Fruit fly (Drosophila melanogaster): ENCODE measurements around the gene CG3032.
A peak's percentile ranks its signal among the peaks of the same experiment; 100 is the strongest.

CG3032 gene

DNA sequence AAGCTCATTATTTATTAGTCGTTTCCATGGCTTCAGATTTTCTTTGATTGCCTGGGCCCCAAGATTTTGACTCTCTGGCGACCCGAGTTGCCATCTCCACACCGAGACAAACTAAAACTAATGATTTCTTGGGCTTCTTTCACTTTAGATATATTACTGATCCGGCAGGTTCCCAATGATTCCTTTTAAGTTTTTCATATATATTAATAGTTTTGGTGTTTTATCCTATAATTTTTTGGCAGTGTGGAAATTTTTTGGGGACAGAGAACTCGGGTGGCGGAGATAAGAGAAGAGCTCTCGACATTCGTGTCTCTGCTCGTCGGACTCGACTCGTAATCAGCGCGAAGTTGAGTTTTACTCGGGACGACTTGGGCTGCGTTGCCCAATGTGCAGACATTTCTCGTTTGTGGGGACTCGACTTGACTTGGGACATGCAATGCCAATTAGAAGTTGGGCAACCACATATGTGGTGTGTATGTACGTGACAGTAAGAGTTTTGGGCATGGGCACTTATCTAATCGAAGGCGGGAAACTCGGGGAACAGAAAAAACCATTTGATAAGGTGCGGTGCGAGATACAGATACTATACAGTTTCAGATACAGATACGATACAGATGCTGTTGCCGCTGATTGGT, 12.4 kb downstream of the CG3032 start:
- TF ChIP-seq Crg-1 (GFP tag; optimal IDR thresholded peaks at IDR 0.05) (no peak), CG12768 (GFP tag; optimal IDR thresholded peaks at IDR 0.05) (no peak), tj (GFP tag; optimal IDR thresholded peaks at IDR 0.05) (no peak), cic (GFP tag; optimal IDR thresholded peaks at IDR 0.05) (no peak), toe (GFP tag; optimal IDR thresholded peaks at IDR 0.05) (no peak), bab1 (GFP tag; optimal IDR thresholded peaks at IDR 0.05) (no peak), Clk (GFP tag; optimal IDR thresholded peaks at IDR 0.05) (no peak), CG11617 (GFP tag; optimal IDR thresholded peaks at IDR 0.05) (no peak), kay (GFP tag; ENCODE audit: borderline replicate concordance) (no peak), ovo (GFP tag; optimal IDR thresholded peaks at IDR 0.05) (no peak)

DNA sequence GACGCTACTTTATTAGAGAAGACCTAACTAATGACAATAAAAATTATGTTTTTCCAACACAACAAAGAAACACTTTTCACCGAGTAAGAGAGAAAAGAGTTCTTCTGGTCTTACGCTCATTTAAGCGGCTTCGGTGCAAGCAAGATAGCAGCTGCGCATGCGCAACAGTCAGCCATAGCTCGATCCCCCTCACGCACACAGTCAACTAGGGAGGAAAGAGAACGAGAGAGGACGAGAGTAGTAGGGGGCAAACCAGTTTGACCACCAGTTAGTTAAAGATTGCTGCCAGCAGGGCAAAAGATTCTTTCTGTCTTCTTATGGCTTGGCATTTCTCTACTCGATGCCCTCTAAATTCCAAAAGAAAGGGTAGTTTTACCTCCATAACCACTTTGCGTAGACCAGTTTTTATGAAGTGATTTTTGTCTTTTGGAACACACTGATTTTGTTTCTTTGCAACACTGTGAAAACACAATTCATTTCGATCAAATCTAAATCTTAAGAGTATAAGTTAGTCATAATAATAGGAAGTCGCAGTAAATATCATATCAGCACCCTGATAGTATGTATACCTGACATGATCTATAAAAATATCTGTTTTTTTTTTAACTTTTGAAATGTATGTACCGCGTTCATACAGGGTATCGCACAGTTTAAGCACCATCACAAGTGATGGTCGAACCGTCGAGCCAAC, 13.1 kb downstream of the CG3032 start:
- TF ChIP-seq cic (GFP tag; optimal IDR thresholded peaks at IDR 0.05): no peak
- no peak for TF ChIP-seq CG14711 (tag; optimal IDR thresholded peaks at IDR 0.05)
- TF ChIP-seq ovo (GFP tag; optimal IDR thresholded peaks at IDR 0.05): no peak
- TF ChIP-seq tj (GFP tag; optimal IDR thresholded peaks at IDR 0.05): no peak
- TF ChIP-seq Mnt (GFP tag; optimal IDR thresholded peaks at IDR 0.05): no peak
- no peak for TF ChIP-seq CG33017 (tag; optimal IDR thresholded peaks at IDR 0.05)
- no peak for TF ChIP-seq CG7045 (GFP tag; optimal IDR thresholded peaks at IDR 0.05)
- TF ChIP-seq Clk (GFP tag; optimal IDR thresholded peaks at IDR 0.05): no peak
- TF ChIP-seq toe (GFP tag; optimal IDR thresholded peaks at IDR 0.05): no peak
- TF ChIP-seq pad (GFP tag; optimal IDR thresholded peaks at IDR 0.05): no peak
- no peak for TF ChIP-seq CG11617 (GFP tag; optimal IDR thresholded peaks at IDR 0.05)
- TF ChIP-seq Crg-1 (GFP tag; optimal IDR thresholded peaks at IDR 0.05): no peak
- no peak for TF ChIP-seq CG5204 (GFP tag; optimal IDR thresholded peaks at IDR 0.05)
- no peak for TF ChIP-seq CG1620 (GFP tag; optimal IDR thresholded peaks at IDR 0.05)
- TF ChIP-seq kay (GFP tag; ENCODE audit: borderline replicate concordance): no peak
- TF ChIP-seq CG7101 (tag; optimal IDR thresholded peaks at IDR 0.05): no peak

DNA sequence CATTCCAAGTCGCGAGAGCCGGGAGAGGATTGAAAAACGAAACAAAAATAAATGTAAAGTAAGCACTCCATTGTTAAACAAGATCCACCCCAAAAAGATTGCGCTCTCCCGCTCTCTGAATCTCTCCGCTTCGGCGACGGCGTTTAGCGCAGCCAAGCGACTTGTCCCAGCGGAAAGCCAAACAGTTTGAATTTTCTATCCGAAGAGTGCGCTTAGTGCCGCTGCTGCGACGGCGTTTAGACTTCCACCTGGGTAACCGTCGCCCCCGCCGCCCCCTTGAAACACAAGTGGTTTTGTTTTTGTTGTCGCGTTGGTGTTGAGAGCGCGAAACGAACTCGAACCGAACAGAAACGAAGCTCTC, 15.2 kb downstream of the CG3032 start, which contains the start of gene Inx2:
Gene Inx2 (plus strand): TSS at position 181 of the 361 bp plus-strand sequence.
- TF ChIP-seq cic (GFP tag; optimal IDR thresholded peaks at IDR 0.05) (peak; percentile 70), CG14711 (tag; optimal IDR thresholded peaks at IDR 0.05) (no peak), CG33017 (tag; optimal IDR thresholded peaks at IDR 0.05) (no peak), CG5204 (GFP tag; optimal IDR thresholded peaks at IDR 0.05) (no peak), Hr96 (GFP tag; optimal IDR thresholded peaks at IDR 0.05) (peak; percentile 77), bab1 (GFP tag; optimal IDR thresholded peaks at IDR 0.05) (peak; percentile 88), CG1620 (GFP tag; optimal IDR thresholded peaks at IDR 0.05) (peak; percentile 31), Mnt (GFP tag; optimal IDR thresholded peaks at IDR 0.05) (peak; percentile 89), CG11617 (GFP tag; optimal IDR thresholded peaks at IDR 0.05) (no peak), toe (GFP tag; optimal IDR thresholded peaks at IDR 0.05) (no peak), CG7101 (tag; optimal IDR thresholded peaks at IDR 0.05) (peak; percentile 71), cnc (optimal IDR thresholded peaks at IDR 0.05) (no peak), CG12768 (GFP tag; optimal IDR thresholded peaks at IDR 0.05) (peak; percentile 38), tj (GFP tag; optimal IDR thresholded peaks at IDR 0.05) (peak; percentile 93), ovo (GFP tag; optimal IDR thresholded peaks at IDR 0.05) (peak; percentile 69), Clk (GFP tag; optimal IDR thresholded peaks at IDR 0.05) (no peak), Crg-1 (GFP tag; optimal IDR thresholded peaks at IDR 0.05) (peak; percentile 50), pad (GFP tag; optimal IDR thresholded peaks at IDR 0.05) (peak; percentile 41)

DNA sequence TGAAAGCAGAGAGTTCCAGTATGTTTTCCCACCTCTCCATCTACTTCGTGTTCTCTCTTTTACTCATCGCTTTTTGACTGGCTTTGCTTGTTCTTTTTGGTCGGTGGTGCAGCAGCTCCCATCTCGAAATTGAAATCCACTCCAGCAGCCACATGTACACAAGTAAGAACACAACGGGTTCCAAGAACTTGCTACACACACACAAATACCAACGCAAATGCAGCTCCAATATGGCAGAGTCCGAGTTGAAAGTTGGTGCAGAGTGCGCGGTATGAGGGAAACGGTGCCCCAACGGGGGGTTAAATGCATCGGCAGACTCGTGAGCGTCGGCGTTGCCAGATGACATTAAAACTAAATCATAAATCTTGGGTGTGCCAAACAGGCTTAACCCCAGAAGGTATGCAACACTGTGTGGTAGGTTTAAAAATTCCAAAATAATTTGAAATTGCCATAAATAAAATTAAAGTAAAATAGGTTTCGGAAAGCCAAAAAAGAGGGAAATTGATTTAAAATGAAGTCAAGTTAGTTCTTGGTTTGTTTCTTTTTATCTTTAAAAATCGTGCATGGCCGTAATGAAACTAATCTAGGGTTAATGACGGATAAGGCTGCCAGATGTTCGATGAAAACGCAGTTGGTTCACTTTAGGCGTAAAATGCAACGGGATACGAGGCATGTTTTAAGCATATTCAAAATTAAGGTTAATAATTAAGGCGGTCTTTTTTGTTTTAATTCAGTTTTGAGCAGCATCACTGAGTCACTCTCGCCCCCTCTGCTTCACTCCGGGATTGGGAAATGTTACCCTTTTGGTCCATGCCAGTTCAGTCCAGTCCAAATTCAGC, 15.8 kb downstream of the CG3032 start:
- TF ChIP-seq CG1620 (GFP tag; optimal IDR thresholded peaks at IDR 0.05): peak; percentile 29
- peak; percentile 50 for TF ChIP-seq CG5204 (GFP tag; optimal IDR thresholded peaks at IDR 0.05)
- no peak for TF ChIP-seq Crg-1 (GFP tag; optimal IDR thresholded peaks at IDR 0.05)
- no peak for TF ChIP-seq CG12768 (GFP tag; optimal IDR thresholded peaks at IDR 0.05)
- TF ChIP-seq Mnt (GFP tag; optimal IDR thresholded peaks at IDR 0.05): no peak
- TF ChIP-seq tj (GFP tag; optimal IDR thresholded peaks at IDR 0.05): no peak
- no peak for TF ChIP-seq kay (GFP tag; ENCODE audit: borderline replicate concordance)
- no peak for TF ChIP-seq CG7045 (GFP tag; optimal IDR thresholded peaks at IDR 0.05)
- no peak for TF ChIP-seq ovo (GFP tag; optimal IDR thresholded peaks at IDR 0.05)
- peak; percentile 8 for TF ChIP-seq CG11617 (GFP tag; optimal IDR thresholded peaks at IDR 0.05)
- TF ChIP-seq cic (GFP tag; optimal IDR thresholded peaks at IDR 0.05): no peak
- TF ChIP-seq toe (GFP tag; optimal IDR thresholded peaks at IDR 0.05): no peak
- TF ChIP-seq bab1 (GFP tag; optimal IDR thresholded peaks at IDR 0.05): peak; percentile 55
- no peak for TF ChIP-seq Hr96 (GFP tag; optimal IDR thresholded peaks at IDR 0.05)
- TF ChIP-seq CG7101 (tag; optimal IDR thresholded peaks at IDR 0.05): no peak
- TF ChIP-seq CG33017 (tag; optimal IDR thresholded peaks at IDR 0.05): no peak
- TF ChIP-seq CG14711 (tag; optimal IDR thresholded peaks at IDR 0.05): peak; percentile 50
- TF ChIP-seq pad (GFP tag; optimal IDR thresholded peaks at IDR 0.05): no peak
- no peak for TF ChIP-seq cnc (optimal IDR thresholded peaks at IDR 0.05)
- TF ChIP-seq Clk (GFP tag; optimal IDR thresholded peaks at IDR 0.05): no peak

DNA sequence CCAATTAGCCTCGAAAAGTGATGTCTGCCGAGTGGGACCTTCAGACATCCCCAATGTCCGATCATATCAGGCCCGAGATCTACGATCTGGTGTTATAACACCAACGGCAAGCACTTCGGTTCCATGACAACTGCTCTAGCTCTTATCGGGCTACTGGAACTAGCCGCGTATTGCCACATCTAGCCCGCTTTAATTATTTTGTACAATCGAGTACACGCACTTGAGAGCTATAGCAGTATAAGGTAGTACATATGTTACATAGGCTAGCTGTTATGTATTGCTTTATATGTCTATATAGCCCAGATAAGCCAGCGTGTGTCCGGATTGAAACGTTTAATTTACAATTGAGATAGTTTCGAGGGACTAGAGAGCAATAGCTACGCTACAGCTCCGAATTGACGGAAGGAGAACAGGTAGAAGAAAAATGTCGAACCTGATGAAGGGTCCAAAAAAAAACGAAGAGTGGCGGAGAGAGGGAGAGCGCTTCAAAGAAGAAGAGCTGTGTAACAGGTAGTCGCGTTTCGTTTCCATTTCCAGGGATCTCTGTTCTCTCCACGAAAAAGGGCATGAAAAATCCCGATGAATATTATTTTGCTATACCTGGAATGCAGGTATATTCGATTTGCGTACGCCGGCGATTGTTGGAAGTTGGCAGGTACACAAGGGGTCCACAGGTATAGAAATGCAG, 16.6 kb downstream of the CG3032 start:
- TF ChIP-seq CG7045 (GFP tag; optimal IDR thresholded peaks at IDR 0.05): no peak
- TF ChIP-seq kay (GFP tag; ENCODE audit: borderline replicate concordance): no peak
- no peak for TF ChIP-seq cic (GFP tag; optimal IDR thresholded peaks at IDR 0.05)
- no peak for TF ChIP-seq Crg-1 (GFP tag; optimal IDR thresholded peaks at IDR 0.05)
- TF ChIP-seq toe (GFP tag; optimal IDR thresholded peaks at IDR 0.05): no peak
- TF ChIP-seq CG1620 (GFP tag; optimal IDR thresholded peaks at IDR 0.05): no peak
- no peak for TF ChIP-seq pad (GFP tag; optimal IDR thresholded peaks at IDR 0.05)
- TF ChIP-seq CG12768 (GFP tag; optimal IDR thresholded peaks at IDR 0.05): no peak
- TF ChIP-seq CG33017 (tag; optimal IDR thresholded peaks at IDR 0.05): no peak
- no peak for TF ChIP-seq Mnt (GFP tag; optimal IDR thresholded peaks at IDR 0.05)
- TF ChIP-seq CG14711 (tag; optimal IDR thresholded peaks at IDR 0.05): no peak
- TF ChIP-seq cnc (optimal IDR thresholded peaks at IDR 0.05): no peak
- no peak for TF ChIP-seq CG11617 (GFP tag; optimal IDR thresholded peaks at IDR 0.05)
- no peak for TF ChIP-seq Clk (GFP tag; optimal IDR thresholded peaks at IDR 0.05)
- no peak for TF ChIP-seq Hr96 (GFP tag; optimal IDR thresholded peaks at IDR 0.05)
- no peak for TF ChIP-seq CG7101 (tag; optimal IDR thresholded peaks at IDR 0.05)
- TF ChIP-seq tj (GFP tag; optimal IDR thresholded peaks at IDR 0.05): no peak
- TF ChIP-seq bab1 (GFP tag; optimal IDR thresholded peaks at IDR 0.05): no peak
